Worm (Caenorhabditis elegans) whole organism, mixed stage, embryonic: Measurements from ENCODE around the gene W09C2.7.

Experiments
- M03D4.4 ChIP-seq: sonication (generic microtip); optimal IDR thresholded peaks from 2 replicates; lab custom pipeline; 2017; ENCODE audit warnings: mild to moderate bottlenecking, missing genetic modification characterization, missing compliant biosample characterization
- zip-8 ChIP-seq: fragments of 150-350 bp; optimal IDR thresholded peaks from 2 replicates; lab custom pipeline; 2014; ENCODE audit warnings: missing biosample characterization, missing genetic modification characterization

- TF ChIP-seq zip-8 (no peak), M03D4.4 (tag; lab: Kevin White, UChicago) (no peak)
Measured at ce11 chrIV:9613072-9613590, 9.0 kb downstream of the W09C2.7 start.
